Fruit fly (Drosophila melanogaster) whole organism, prepupa: Measurements from ENCODE around the gene CG45218.

Experiments
- CG11294 ChIP-seq: fragments of 200-800 bp; sonication (Bioruptor generic); IDR thresholded peaks from 2 replicates; pipeline ENCODE4 v1.3.6; 2022; ENCODE audit warnings: missing biosample characterization, missing genetic modification characterization
- CG4318 ChIP-seq: fragments of 200-800 bp; sonication (Bioruptor generic); optimal IDR thresholded peaks from 3 replicates; lab custom pipeline; 2017; ENCODE audit warnings: missing biosample characterization, mild to moderate bottlenecking, missing genetic modification characterization
- CG6276 ChIP-seq: fragments of 200-800 bp; sonication (Bioruptor generic); optimal IDR thresholded peaks from 2 replicates; lab custom pipeline; 2017; ENCODE audit warnings: missing biosample characterization, mild to moderate bottlenecking, missing genetic modification characterization
- CG8632 ChIP-seq: fragments of 200-800 bp; sonication (Bioruptor generic); optimal IDR thresholded peaks from 3 replicates; lab custom pipeline; 2016; ENCODE audit warnings: missing biosample characterization, missing genetic modification characterization
- Eip75B ChIP-seq: fragments of 200-800 bp; sonication (Bioruptor generic); optimal IDR thresholded peaks from 3 replicates; lab custom pipeline; 2016; ENCODE audit warnings: missing biosample characterization, missing genetic modification characterization
- Eip93F ChIP-seq: fragments of 200-800 bp; sonication (Bioruptor generic); optimal IDR thresholded peaks from 2 replicates; lab custom pipeline; 2016; ENCODE audit warnings: missing biosample characterization, mild to moderate bottlenecking, missing genetic modification characterization
- OdsH ChIP-seq: fragments of 200-800 bp; sonication (Bioruptor generic); optimal IDR thresholded peaks from 3 replicates; lab custom pipeline; 2016; ENCODE audit warnings: missing biosample characterization, missing genetic modification characterization
- Sox15 ChIP-seq: fragments of 200-800 bp; sonication (Bioruptor generic); optimal IDR thresholded peaks from 3 replicates; lab custom pipeline; 2016; ENCODE audit warnings: missing biosample characterization, missing genetic modification characterization
- net ChIP-seq: fragments of 200-800 bp; sonication (Bioruptor generic); optimal IDR thresholded peaks from 3 replicates; lab custom pipeline; 2016; ENCODE audit warnings: missing biosample characterization, missing genetic modification characterization
- salr ChIP-seq, 2 experiments: fragments of 200-800 bp; sonication (Bioruptor generic); optimal IDR thresholded peaks; 3 replicates each; lab custom pipeline; 2016 to 2018; ENCODE audit warnings: missing biosample characterization in 2 of 2, missing genetic modification characterization in 2 of 2, mild to moderate bottlenecking in 1 of 2

DNA sequence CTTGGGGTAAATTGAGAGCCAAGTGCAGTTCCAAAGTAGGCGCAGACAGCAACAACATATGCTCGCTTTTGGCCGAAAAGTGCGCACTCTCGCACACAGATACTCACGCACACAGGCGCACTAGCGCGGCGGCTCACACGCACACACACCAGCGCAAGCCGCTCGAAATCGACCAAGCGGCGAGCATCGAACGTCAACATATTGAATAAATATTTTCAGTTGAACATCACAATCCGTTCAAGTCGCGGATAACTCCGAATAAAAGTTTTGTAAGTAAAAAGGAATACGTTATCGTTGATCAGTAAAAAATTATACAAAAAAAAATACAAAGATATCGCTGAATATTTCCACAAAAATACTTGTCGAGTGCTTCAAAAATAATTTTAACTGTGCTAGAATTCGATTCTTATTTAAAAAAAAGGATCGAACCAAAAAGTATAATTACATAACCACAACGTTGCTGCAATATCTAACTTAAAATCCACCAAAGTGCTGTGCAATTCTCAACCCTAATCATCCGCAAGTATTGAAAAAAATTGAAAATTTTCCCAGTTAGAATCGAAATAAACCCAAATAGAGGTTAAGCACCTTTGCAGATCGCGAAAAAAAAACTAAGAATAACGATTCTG, 9.2 kb downstream of the CG45218 start:
- no peak for TF ChIP-seq Eip93F
- no peak for TF ChIP-seq CG6276 (GFP tag; lab: Kevin White, UChicago)
- no peak for TF ChIP-seq Eip75B (GFP tag; lab: Kevin White, UChicago)
- no peak for TF ChIP-seq CG4318 (GFP tag; lab: Kevin White, UChicago)
- TF ChIP-seq net (GFP tag; lab: Kevin White, UChicago): no peak
- TF ChIP-seq CG8632 (GFP tag; lab: Kevin White, UChicago): no peak
- TF ChIP-seq CG11294 (GFP tag; lab: Robert Waterston, UW): no peak
- TF ChIP-seq OdsH (GFP tag; lab: Kevin White, UChicago): no peak
- TF ChIP-seq Sox15 (GFP tag; lab: Kevin White, UChicago): no peak
- no peak for TF ChIP-seq salr (GFP tag; optimal IDR thresholded peaks at IDR 0.05; lab: Kevin White, UChicago)
